ENCODE assay signal across 5 worm cellular contexts in genomic region chrIV:3875260-3875659, ce11.
TF ChIP-seq lines count a peak whose summit lies in the region.

No protein-coding gene starts in this region.

TF ChIP-seq in whole organism, L1 larva, 84 proteins besides CTCF, POLR2A, EP300 and RAD21 (continues in another document):
- TF ChIP-seq vab-15 (tag; optimal IDR thresholded peaks at IDR 0.05; lab: Kevin White, UChicago) (no peak), ceh-82 (tag; optimal IDR thresholded peaks at IDR 0.05; lab: Kevin White, UChicago) (peak in 2 of 3 experiments; percentile 15 to 42), mep-1 (tag; optimal IDR thresholded peaks at IDR 0.05; lab: Kevin White, UChicago) (peak; percentile 9), mdl-1 (tag; optimal IDR thresholded peaks at IDR 0.05; lab: Kevin White, UChicago) (peak in 1 of 2 experiments; percentile 39), nhr-20 (tag; optimal IDR thresholded peaks at IDR 0.05; lab: Kevin White, UChicago) (no peak), sox-4 (tag; optimal IDR thresholded peaks at IDR 0.05; lab: Kevin White, UChicago) (no peak), efl-1 (optimal IDR thresholded peaks at IDR 0.05; lab: Kevin White, UChicago) (peak; percentile 30 to 33), efl-1 (GFP tag; optimal IDR thresholded peaks at IDR 0.05 in 1 of 2; lab: Kevin White, UChicago) (peak; percentile 15 to 79), lsy-2 (tag; optimal IDR thresholded peaks at IDR 0.05; lab: Kevin White, UChicago) (peak in 1 of 2 experiments; percentile 38), mab-9 (GFP tag; IDR thresholded peaks at IDR 0.05; lab: Robert Waterston, UW) (0 out of 2 replicates have a peak, but pooled peaks have one; percentile 26), nhr-19 (GFP tag; conservative IDR thresholded peaks at IDR 0.05; lab: Robert Waterston, UW) (no peak), lir-3 (tag; optimal IDR thresholded peaks at IDR 0.05; lab: Kevin White, UChicago; ENCODE audit: poor library complexity) (no peak), unc-30 (tag; optimal IDR thresholded peaks at IDR 0.05; lab: Kevin White, UChicago) (no peak), isw-1 (GFP tag; IDR thresholded peaks at IDR 0.05; lab: Robert Waterston, UW) (no peak), efl-3 (GFP tag; optimal IDR thresholded peaks at IDR 0.05; lab: Kevin White, UChicago) (no peak), fos-1 (tag; optimal IDR thresholded peaks at IDR 0.05; lab: Kevin White, UChicago) (peak; percentile 74), unc-98 (GFP tag; IDR thresholded peaks at IDR 0.05; lab: Robert Waterston, UW) (0 out of 2 replicates have a peak, but pooled peaks have one; percentile 15)

TF ChIP-seq in whole organism, L2 larva, 48 proteins besides CTCF, POLR2A, EP300 and RAD21 (continues in another document):
- no peak for TF ChIP-seq ceh-82 (tag; optimal IDR thresholded peaks at IDR 0.05; lab: Kevin White, UChicago)
- peak; percentile 45 for TF ChIP-seq sem-4 (tag; optimal IDR thresholded peaks at IDR 0.05; lab: Kevin White, UChicago)
- TF ChIP-seq C34F6.9 (tag; optimal IDR thresholded peaks at IDR 0.05; lab: Kevin White, UChicago) = peak; percentile 59
- no peak for TF ChIP-seq ama-1 (optimal IDR thresholded peaks at IDR 0.05; lab: Kevin White, UChicago)
- no peak for TF ChIP-seq lin-11 (tag; optimal IDR thresholded peaks at IDR 0.05; lab: Kevin White, UChicago)
- TF ChIP-seq nhr-25 (tag; optimal IDR thresholded peaks at IDR 0.05; lab: Kevin White, UChicago) = no peak
- no peak for TF ChIP-seq unc-39 (tag; optimal IDR thresholded peaks at IDR 0.05; lab: Kevin White, UChicago)
- no peak for TF ChIP-seq snpc-4 (tag; optimal IDR thresholded peaks at IDR 0.05; lab: Kevin White, UChicago)
- TF ChIP-seq alr-1 (tag; optimal IDR thresholded peaks at IDR 0.05; lab: Kevin White, UChicago) = no peak
- TF ChIP-seq ZK546.5 (tag; optimal IDR thresholded peaks at IDR 0.05; lab: Kevin White, UChicago) = no peak
- TF ChIP-seq aly-2 (tag; optimal IDR thresholded peaks at IDR 0.05; lab: Kevin White, UChicago) = no peak
- TF ChIP-seq sma-3 (GFP tag; optimal IDR thresholded peaks at IDR 0.05; lab: Kevin White, UChicago) = peak; percentile 42
- TF ChIP-seq nhr-21 (tag; optimal IDR thresholded peaks at IDR 0.05; lab: Kevin White, UChicago) = no peak
- peak; percentile 31 for TF ChIP-seq crh-2 (tag; optimal IDR thresholded peaks at IDR 0.05; lab: Kevin White, UChicago)
- no peak for TF ChIP-seq elt-3 (tag; optimal IDR thresholded peaks at IDR 0.05; lab: Kevin White, UChicago)
- TF ChIP-seq F13H6.1 (tag; optimal IDR thresholded peaks at IDR 0.05; lab: Kevin White, UChicago) = peak; percentile 33
- no peak for TF ChIP-seq R02D3.7 (tag; optimal IDR thresholded peaks at IDR 0.05; lab: Kevin White, UChicago)
- TF ChIP-seq lsy-2 (tag; optimal IDR thresholded peaks at IDR 0.05; lab: Kevin White, UChicago) = no peak
- no peak for TF ChIP-seq peb-1 (tag; optimal IDR thresholded peaks at IDR 0.05; lab: Kevin White, UChicago)
- no peak for TF ChIP-seq nhr-23 (tag; optimal IDR thresholded peaks at IDR 0.05; lab: Kevin White, UChicago)

TF ChIP-seq in whole organism, L3 larva, 47 proteins besides CTCF, POLR2A, EP300 and RAD21 (continues in another document):
- TF ChIP-seq ztf-11 (tag; optimal IDR thresholded peaks at IDR 0.05; lab: Kevin White, UChicago) = no peak
- TF ChIP-seq snpc-4 (tag; optimal IDR thresholded peaks at IDR 0.05; lab: Kevin White, UChicago) = peak; percentile 22
- TF ChIP-seq pqm-1 (tag; optimal IDR thresholded peaks at IDR 0.05; lab: Kevin White, UChicago) = peak; percentile 31
- no peak for TF ChIP-seq nhr-67 (tag; optimal IDR thresholded peaks at IDR 0.05; lab: Kevin White, UChicago)
- TF ChIP-seq egl-5 (tag; optimal IDR thresholded peaks at IDR 0.05; lab: Kevin White, UChicago) = peak; percentile 100
- no peak for TF ChIP-seq eor-1 (tag; optimal IDR thresholded peaks at IDR 0.05; lab: Kevin White, UChicago)
- TF ChIP-seq mdl-1 (tag; optimal IDR thresholded peaks at IDR 0.05; lab: Kevin White, UChicago) = no peak
- TF ChIP-seq skn-1 (tag; optimal IDR thresholded peaks at IDR 0.05; lab: Kevin White, UChicago) = no peak
- no peak for TF ChIP-seq fkh-2 (tag; optimal IDR thresholded peaks at IDR 0.05; lab: Kevin White, UChicago)
- TF ChIP-seq lin-15B (tag; optimal IDR thresholded peaks at IDR 0.05; lab: Kevin White, UChicago) = peak; percentile 30
- peak; percentile 63 for TF ChIP-seq egl-27 (tag; optimal IDR thresholded peaks at IDR 0.05; lab: Kevin White, UChicago)
- peak; percentile 12 for TF ChIP-seq nfya-1 (tag; optimal IDR thresholded peaks at IDR 0.05; lab: Kevin White, UChicago; ENCODE audit: insufficient read depth)
- TF ChIP-seq lin-39 (tag; optimal IDR thresholded peaks at IDR 0.05; lab: Kevin White, UChicago) = peak; percentile 66
- TF ChIP-seq ama-1 (optimal IDR thresholded peaks at IDR 0.05; lab: Kevin White, UChicago) = no peak
- TF ChIP-seq jun-1 (tag; optimal IDR thresholded peaks at IDR 0.05; lab: Kevin White, UChicago) = peak; percentile 85
- no peak for TF ChIP-seq ceh-16 (tag; optimal IDR thresholded peaks at IDR 0.05; lab: Kevin White, UChicago)
- no peak for TF ChIP-seq aly-2 (tag; optimal IDR thresholded peaks at IDR 0.05; lab: Kevin White, UChicago)
- peak; percentile 66 for TF ChIP-seq fos-1 (tag; optimal IDR thresholded peaks at IDR 0.05; lab: Kevin White, UChicago)
- peak; percentile 31 for TF ChIP-seq nhr-23 (tag; optimal IDR thresholded peaks at IDR 0.05; lab: Kevin White, UChicago)
- peak; percentile 19 for TF ChIP-seq elt-2 (tag; optimal IDR thresholded peaks at IDR 0.05; lab: Kevin White, UChicago)
- TF ChIP-seq zag-1 (tag; optimal IDR thresholded peaks at IDR 0.05; lab: Kevin White, UChicago) = no peak

TF ChIP-seq in whole organism, L4 larva, 104 proteins besides CTCF, POLR2A, EP300 and RAD21 (continues in another document):
- TF ChIP-seq mxl-2 (GFP tag; conservative IDR thresholded peaks at IDR 0.05; lab: Robert Waterston, UW) (no peak), mep-1 (tag; optimal IDR thresholded peaks at IDR 0.05; lab: Kevin White, UChicago) (peak; percentile 68), ama-1 (optimal IDR thresholded peaks at IDR 0.05; lab: Kevin White, UChicago) (no peak), daf-12 (tag; optimal IDR thresholded peaks at IDR 0.05; lab: Kevin White, UChicago) (no peak), nhr-237 (tag; optimal IDR thresholded peaks at IDR 0.05; lab: Kevin White, UChicago) (no peak), D1046.2 (GFP tag; IDR thresholded peaks at IDR 0.05; lab: Robert Waterston, UW) (no peak), daf-16 (GFP tag; optimal IDR thresholded peaks at IDR 0.05; lab: Kevin White, UChicago) (peak in 1 of 2 experiments; percentile 7), daf-16 (tag; optimal IDR thresholded peaks at IDR 0.05; lab: Kevin White, UChicago) (peak; percentile 78), lsy-2 (tag; optimal IDR thresholded peaks at IDR 0.05; lab: Kevin White, UChicago) (no peak), zfp-2 (tag; optimal IDR thresholded peaks at IDR 0.05; lab: Kevin White, UChicago) (no peak), nhr-76 (tag; optimal IDR thresholded peaks at IDR 0.05; lab: Kevin White, UChicago) (no peak), set-16 (GFP tag; IDR thresholded peaks at IDR 0.05; lab: Robert Waterston, UW) (peak; percentile 57), rbr-2 (tag; optimal IDR thresholded peaks at IDR 0.05; lab: Kevin White, UChicago) (peak; percentile 17), mdt-29 (GFP tag; IDR thresholded peaks at IDR 0.05; lab: Robert Waterston, UW) (no peak), skn-1 (tag; optimal IDR thresholded peaks at IDR 0.05; lab: Kevin White, UChicago) (no peak), snpc-1.2 (GFP tag; IDR thresholded peaks at IDR 0.05; lab: Robert Waterston, UW) (no peak), nhr-111 (GFP tag; optimal IDR thresholded peaks at IDR 0.05; lab: Kevin White, UChicago) (no peak), daf-19 (GFP tag; conservative IDR thresholded peaks at IDR 0.05; lab: Robert Waterston, UW) (no peak), hlh-11 (tag; optimal IDR thresholded peaks at IDR 0.05; lab: Kevin White, UChicago) (peak; percentile 73), lin-13 (GFP tag; optimal IDR thresholded peaks at IDR 0.05; lab: Kevin White, UChicago) (peak; percentile 42), unc-39 (tag; optimal IDR thresholded peaks at IDR 0.05; lab: Kevin White, UChicago) (no peak), zip-2 (tag; optimal IDR thresholded peaks at IDR 0.05; lab: Kevin White, UChicago) (no peak)

TF ChIP-seq in whole organism, young adult, 124 proteins besides CTCF, POLR2A, EP300 and RAD21:
- TF ChIP-seq somi-1 (GFP tag; optimal IDR thresholded peaks at IDR 0.05; lab: Kevin White, UChicago) (no peak), zfh-2 (GFP tag; conservative IDR thresholded peaks at IDR 0.05; lab: Robert Waterston, UW) (peak; percentile 89), dox-1 (GFP tag; IDR thresholded peaks at IDR 0.05; lab: Robert Waterston, UW) (peak; percentile 49), nfyb-1 (GFP tag; IDR thresholded peaks at IDR 0.05; lab: Robert Waterston, UW) (peak; percentile 34; the same call in 1 of the 2 replicates), hmg-1.2 (GFP tag; IDR thresholded peaks at IDR 0.05; lab: Robert Waterston, UW) (peak; percentile 39; the same call in 1 of the 2 replicates), cebp-1 (GFP tag; IDR thresholded peaks at IDR 0.05; lab: Robert Waterston, UW) (peak; percentile 84), cebp-1 (tag; optimal IDR thresholded peaks at IDR 0.05; lab: Kevin White, UChicago) (peak; percentile 92), mxl-1 (tag; optimal IDR thresholded peaks at IDR 0.05; lab: Kevin White, UChicago) (no peak), lin-35 (GFP tag; optimal IDR thresholded peaks at IDR 0.05; lab: Kevin White, UChicago) (peak in 1 of 3 experiments; percentile 37), attf-5 (GFP tag; optimal IDR thresholded peaks at IDR 0.05; lab: Kevin White, UChicago) (peak; percentile 5), athp-1 (tag; optimal IDR thresholded peaks at IDR 0.05; lab: Kevin White, UChicago) (no peak), ztf-26 (tag; optimal IDR thresholded peaks at IDR 0.05; lab: Kevin White, UChicago) (no peak), F57A8.1 (GFP tag; optimal IDR thresholded peaks at IDR 0.05; lab: Kevin White, UChicago) (no peak), ceh-40 (GFP tag; IDR thresholded peaks at IDR 0.05; lab: Robert Waterston, UW) (no peak), pha-4 (tag; optimal IDR thresholded peaks at IDR 0.05; lab: Kevin White, UChicago) (no peak), Y53G8AR.9 (GFP tag; conservative IDR thresholded peaks at IDR 0.05; lab: Robert Waterston, UW) (0 out of 2 replicates have a peak, but pooled peaks have one; percentile 19), egrh-3 (GFP tag; IDR thresholded peaks at IDR 0.05; lab: Robert Waterston, UW) (peak; percentile 24; the same call in 1 of the 2 replicates), nhr-80 (tag; optimal IDR thresholded peaks at IDR 0.05; lab: Kevin White, UChicago) (peak; percentile 39), ceh-27 (GFP tag; optimal IDR thresholded peaks at IDR 0.05; lab: Kevin White, UChicago) (no peak), ztf-22 (GFP tag; optimal IDR thresholded peaks at IDR 0.05; lab: Kevin White, UChicago) (no peak)
